Worm (Caenorhabditis elegans) whole organism, L1 larva: ENCODE data around the gene clec-149.

Experiments used
- egl-27 ChIP-seq, 2 experiments: fragments of 150-350 bp in 1 of 2; sonication (generic microtip); optimal IDR thresholded peaks; 3 replicates each; lab custom pipeline; 2017 to 2018; ENCODE audit warnings: missing biosample characterization in 2 of 2, missing genetic modification characterization in 2 of 2, missing genetic modification reagents in 2 of 2
- lin-13 ChIP-seq: fragments of 150-350 bp; optimal IDR thresholded peaks from 2 replicates; lab custom pipeline; 2014; ENCODE audit warnings: missing biosample characterization, missing genetic modification reagents, missing genetic modification characterization
- mdl-1 ChIP-seq, 2 experiments: fragments of 150-350 bp; optimal IDR thresholded peaks; 2 replicates each; lab custom pipeline; 2014 to 2017; ENCODE audit warnings: missing biosample characterization in 2 of 2, missing genetic modification characterization in 2 of 2, inconsistent platforms in 1 of 2
- nhr-237 ChIP-seq: fragments of 150-350 bp; optimal IDR thresholded peaks from 2 replicates; lab custom pipeline; 2014; ENCODE audit warnings: missing biosample characterization, missing genetic modification characterization
- skn-1 ChIP-seq: fragments of 150-350 bp; optimal IDR thresholded peaks from 2 replicates; lab custom pipeline; 2014; ENCODE audit warnings: missing biosample characterization, missing genetic modification characterization
- unc-130 ChIP-seq: fragments of 150-350 bp; optimal IDR thresholded peaks from 2 replicates; lab custom pipeline; 2017; ENCODE audit warnings: missing biosample characterization, missing genetic modification characterization, inconsistent platforms
- ztf-4 ChIP-seq: fragments of 150-350 bp; optimal IDR thresholded peaks from 2 replicates; lab custom pipeline; 2014; ENCODE audit warnings: missing biosample characterization, missing genetic modification characterization

DNA sequence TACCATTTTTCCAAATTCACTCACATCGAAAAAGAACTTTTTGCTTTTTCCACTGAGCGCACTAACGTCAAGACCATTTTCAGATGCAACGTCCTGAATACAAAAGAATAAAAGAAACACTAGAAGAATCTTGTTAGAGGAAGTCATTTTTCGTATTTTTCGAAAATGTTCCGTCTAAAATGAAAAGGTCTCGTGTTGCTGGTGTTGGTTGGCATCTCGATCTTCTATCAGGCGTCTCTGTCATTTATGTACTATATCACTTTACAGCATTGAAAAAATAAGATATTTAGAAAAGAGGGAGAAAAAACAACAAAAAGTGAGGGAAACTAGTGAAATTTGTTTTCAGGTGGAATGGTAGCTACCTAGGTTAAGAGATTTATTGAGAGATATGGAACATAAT is 18.2 kb downstream of the clec-149 start, which contains the start of gene K02F3.9:
- no peak for TF ChIP-seq skn-1 (tag; lab: Kevin White, UChicago)
- no peak for TF ChIP-seq egl-27 (tag; optimal IDR thresholded peaks at IDR 0.05; lab: Kevin White, UChicago)
- TF ChIP-seq unc-130 (tag; lab: Kevin White, UChicago), result no peak
- TF ChIP-seq nhr-237 (tag; lab: Kevin White, UChicago), result no peak
- TF ChIP-seq mdl-1 (tag; optimal IDR thresholded peaks at IDR 0.05; lab: Kevin White, UChicago), result no peak
- no peak for TF ChIP-seq lin-13 (GFP tag; lab: Kevin White, UChicago)
- no peak for TF ChIP-seq ztf-4 (tag; lab: Kevin White, UChicago)
